Worm (Caenorhabditis elegans): ENCODE results near the gene F29G6.1.

The F29G6.1 gene

ce11 chrX:11480990-11481824 is 20.9 kb upstream of the F29G6.1 start (continued):
- TF ChIP-seq tlp-1 (tag; optimal IDR thresholded peaks at IDR 0.05), result no peak
- no peak for TF ChIP-seq nhr-76 (tag; optimal IDR thresholded peaks at IDR 0.05)
- TF ChIP-seq pag-3 (tag; optimal IDR thresholded peaks at IDR 0.05; ENCODE audit: borderline replicate concordance, insufficient read depth), result no peak
- TF ChIP-seq xbp-1 (tag; optimal IDR thresholded peaks at IDR 0.05), result no peak
- TF ChIP-seq fos-1 (tag; optimal IDR thresholded peaks at IDR 0.05), result no peak
- TF ChIP-seq fkh-4 (tag; optimal IDR thresholded peaks at IDR 0.05; ENCODE audit: borderline replicate concordance), result no peak

- peak; percentile 85 for TF ChIP-seq nhr-85 (tag)
- no peak for TF ChIP-seq hpl-2 (GFP tag; optimal IDR thresholded peaks at IDR 0.05)
- no peak for TF ChIP-seq unc-130 (tag; optimal IDR thresholded peaks at IDR 0.05)
- peak; percentile 84 for TF ChIP-seq lin-14 (GFP tag; optimal IDR thresholded peaks at IDR 0.05)
- no peak for TF ChIP-seq efl-1 (optimal IDR thresholded peaks at IDR 0.05)
- TF ChIP-seq efl-1 (GFP tag; optimal IDR thresholded peaks at IDR 0.05 in 1 of 2), result peak in 1 of 2 experiments; percentile 51
- peak; percentile 38 for TF ChIP-seq nhr-71 (tag; optimal IDR thresholded peaks at IDR 0.05)
- TF ChIP-seq mep-1 (tag; optimal IDR thresholded peaks at IDR 0.05), result peak; percentile 31
- peak in 1 of 2 experiments; percentile 33 for TF ChIP-seq lin-35 (GFP tag; optimal IDR thresholded peaks at IDR 0.05)
Observed at ce11 chrX:11481825-11482093, 20.3 kb upstream of the F29G6.1 start.

ce11 chrX:11482134-11482533 is 19.9 kb upstream of the F29G6.1 start:
- TF ChIP-seq blmp-1 (tag; optimal IDR thresholded peaks at IDR 0.05), result no peak
- no peak for TF ChIP-seq nhr-90 (tag; optimal IDR thresholded peaks at IDR 0.05; ENCODE audit: poor library complexity)
- TF ChIP-seq ama-1 (optimal IDR thresholded peaks at IDR 0.05), result no peak
- TF ChIP-seq tbx-2 (tag; optimal IDR thresholded peaks at IDR 0.05), result no peak
- TF ChIP-seq efl-1 (optimal IDR thresholded peaks at IDR 0.05), result no peak
- TF ChIP-seq efl-1 (GFP tag; optimal IDR thresholded peaks at IDR 0.05 in 1 of 2), result peak in 1 of 2 experiments; percentile 41

ce11 chrX:11482637-11483036 is 19.4 kb upstream of the F29G6.1 start:
- TF ChIP-seq nhr-28 (tag; optimal IDR thresholded peaks at IDR 0.05) (no peak), sox-4 (tag; optimal IDR thresholded peaks at IDR 0.05) (no peak), nhr-90 (tag; optimal IDR thresholded peaks at IDR 0.05; ENCODE audit: poor library complexity) (no peak), zip-4 (GFP tag; optimal IDR thresholded peaks at IDR 0.05) (no peak), mef-2 (tag; optimal IDR thresholded peaks at IDR 0.05) (no peak), lin-35 (GFP tag; optimal IDR thresholded peaks at IDR 0.05) (peak in 1 of 2 experiments; percentile 16), ceh-82 (tag; optimal IDR thresholded peaks at IDR 0.05) (peak in 1 of 3 experiments; percentile 15), tbx-2 (tag; optimal IDR thresholded peaks at IDR 0.05) (peak; percentile 60), lsy-2 (tag; optimal IDR thresholded peaks at IDR 0.05) (peak in 1 of 2 experiments; percentile 27), nhr-77 (tag; optimal IDR thresholded peaks at IDR 0.05) (peak; percentile 78), efl-1 (optimal IDR thresholded peaks at IDR 0.05) (no peak), efl-1 (GFP tag; optimal IDR thresholded peaks at IDR 0.05 in 1 of 2) (peak in 1 of 2 experiments; percentile 88), nhr-71 (tag; optimal IDR thresholded peaks at IDR 0.05) (peak; percentile 51), elt-2 (tag; optimal IDR thresholded peaks at IDR 0.05) (peak; percentile 72), ztf-11 (tag; optimal IDR thresholded peaks at IDR 0.05) (no peak), C34B4.2 (tag; optimal IDR thresholded peaks at IDR 0.05) (no peak), ama-1 (optimal IDR thresholded peaks at IDR 0.05) (no peak), hlh-4 (tag; optimal IDR thresholded peaks at IDR 0.05) (no peak), pqm-1 (tag; optimal IDR thresholded peaks at IDR 0.05) (peak; percentile 42), lin-14 (GFP tag; optimal IDR thresholded peaks at IDR 0.05) (peak; percentile 96), nhr-47 (tag; optimal IDR thresholded peaks at IDR 0.05) (no peak), nhr-20 (tag; optimal IDR thresholded peaks at IDR 0.05) (peak; percentile 21), snpc-4 (tag; optimal IDR thresholded peaks at IDR 0.05) (no peak), mdl-1 (tag; optimal IDR thresholded peaks at IDR 0.05) (peak in 1 of 2 experiments; percentile 11)
